Fruit fly (Drosophila melanogaster) whole organism, wandering third instar larva: ENCODE measurements around the gene dysc.

ENCODE experiments used
- Abd-B ChIP-seq: fragments of >200 bp; optimal IDR thresholded peaks from 2 replicates; lab custom pipeline; 2017; ENCODE audit warnings: missing biosample characterization, missing genetic modification characterization
- CG32264 ChIP-seq: fragments of 200-800 bp; sonication (Bioruptor generic); optimal IDR thresholded peaks from 2 replicates; lab custom pipeline; 2016; ENCODE audit warnings: missing biosample characterization, missing genetic modification characterization
- CG9705 ChIP-seq: fragments of 200-800 bp; sonication (Bioruptor generic); optimal IDR thresholded peaks from 2 replicates; lab custom pipeline; 2018; ENCODE audit warnings: missing biosample characterization, mild to moderate bottlenecking, missing genetic modification characterization
- Dfd ChIP-seq: fragments of >200 bp; optimal IDR thresholded peaks from 2 replicates; lab custom pipeline; 2017; ENCODE audit warnings: missing biosample characterization, missing genetic modification characterization
- GATAd ChIP-seq: sonication (Bioruptor generic); optimal IDR thresholded peaks from 2 replicates; lab custom pipeline; 2016; ENCODE audit warnings: missing biosample characterization, missing genetic modification characterization
- HLH106 ChIP-seq: fragments of 200-800 bp; optimal IDR thresholded peaks from 3 replicates; lab custom pipeline; 2019; ENCODE audit warnings: missing biosample characterization, mild to moderate bottlenecking, missing genetic modification characterization, moderate library complexity
- Hnf4 ChIP-seq: fragments of 200-800 bp; sonication (Bioruptor generic); optimal IDR thresholded peaks from 2 replicates; lab custom pipeline; 2016; ENCODE audit warnings: missing biosample characterization, mild to moderate bottlenecking, missing genetic modification characterization
- Hr78 ChIP-seq: fragments of >200 bp; optimal IDR thresholded peaks from 2 replicates; lab custom pipeline; 2017; ENCODE audit warnings: missing biosample characterization, missing genetic modification characterization
- Hr83 ChIP-seq: fragments of 200-300 bp; sonication (Bioruptor generic); optimal IDR thresholded peaks from 2 replicates; lab custom pipeline; 2016; ENCODE audit warnings: missing biosample characterization, mild to moderate bottlenecking, missing genetic modification characterization, moderate library complexity; ENCODE audit not compliant: poor library complexity, severe bottlenecking
- Jra ChIP-seq: sonication (Bioruptor generic); optimal IDR thresholded peaks from 2 replicates; lab custom pipeline; 2016; ENCODE audit warnings: missing biosample characterization, missing genetic modification characterization
- Myc ChIP-seq: fragments of >200 bp; optimal IDR thresholded peaks from 2 replicates; lab custom pipeline; 2017
- N ChIP-seq: fragments of >200 bp; optimal IDR thresholded peaks from 2 replicates; lab custom pipeline; 2018; ENCODE audit warnings: missing biosample characterization, missing external identifiers, missing genetic modification characterization
- OdsH ChIP-seq: fragments of 200-800 bp; sonication (Bioruptor generic); optimal IDR thresholded peaks from 2 replicates; lab custom pipeline; 2016; ENCODE audit warnings: missing biosample characterization, mild to moderate bottlenecking, missing genetic modification characterization
- Sp1 ChIP-seq: fragments of 200-800 bp; sonication (Bioruptor generic); optimal IDR thresholded peaks from 3 replicates; lab custom pipeline; 2019; ENCODE audit warnings: missing biosample characterization, mild to moderate bottlenecking, missing genetic modification characterization, moderate library complexity
- Vsx2 ChIP-seq: fragments of 200-300, 225-300 bp; sonication (Bioruptor generic); optimal IDR thresholded peaks from 2 replicates; lab custom pipeline; 2018; ENCODE audit warnings: missing biosample characterization, missing genetic modification characterization; ENCODE audit not compliant: partially characterized antibody
- dl ChIP-seq, 2 experiments: fragments of 175-275, 200-275 bp in 1 of 2; fragments of 200-275 bp in 1 of 2; sonication (Bioruptor generic); optimal IDR thresholded peaks; lab custom pipeline; 2018; ENCODE audit warnings: mild to moderate bottlenecking in 2 of 2, missing biosample characterization in 2 of 2, missing genetic modification characterization in 2 of 2, moderate library complexity in 2 of 2; ENCODE audit not compliant: partially characterized antibody in 2 of 2, insufficient read depth in 1 of 2
- foxo ChIP-seq, 2 experiments: fragments of 200-800 bp; sonication (Bioruptor generic); optimal IDR thresholded peaks; 2 replicates in 1 of 2; 3 replicates in 1 of 2; lab custom pipeline; 2016 to 2017; ENCODE audit warnings: missing biosample characterization in 2 of 2, missing genetic modification characterization in 2 of 2
- h ChIP-seq: fragments of 200-800 bp; sonication (Bioruptor generic); optimal IDR thresholded peaks from 3 replicates; lab custom pipeline; 2016; ENCODE audit warnings: missing biosample characterization, mild to moderate bottlenecking, missing genetic modification characterization
- lola ChIP-seq: fragments of >200 bp; optimal IDR thresholded peaks from 2 replicates; lab custom pipeline; 2017; ENCODE audit warnings: missing biosample characterization, missing genetic modification characterization
- psq ChIP-seq: fragments of 200-800 bp; sonication (Bioruptor generic); optimal IDR thresholded peaks from 3 replicates; lab custom pipeline; 2017; ENCODE audit warnings: missing biosample characterization, mild to moderate bottlenecking, missing genetic modification characterization, moderate library complexity
- rgr ChIP-seq: fragments of 200-800 bp; sonication (Bioruptor generic); optimal IDR thresholded peaks from 3 replicates; lab custom pipeline; 2016; ENCODE audit warnings: missing biosample characterization, mild to moderate bottlenecking, missing genetic modification characterization
- sage ChIP-seq: fragments of 200-800 bp; sonication (Bioruptor generic); optimal IDR thresholded peaks from 2 replicates; lab custom pipeline; 2016; ENCODE audit warnings: missing biosample characterization, mild to moderate bottlenecking, missing genetic modification characterization
- sv ChIP-seq: fragments of 200-800 bp; sonication (Bioruptor generic); optimal IDR thresholded peaks from 3 replicates; lab custom pipeline; 2016; ENCODE audit warnings: missing biosample characterization, missing genetic modification characterization

Gene dysc

dm6 chr3L:13904426-13904825, 1.4 kb upstream of the dysc start:
- TF ChIP-seq Hr78 (no peak), sv (no peak), dl (GFP tag; optimal IDR thresholded peaks at IDR 0.05; lab: Kevin White, UChicago; ENCODE audit: insufficient read depth in 1 of 2, partially characterized antibody in 2 of 2) (peak in 1 of 2 experiments; percentile 7)
- TF ChIP-seq, all 38 proteins: peak for 1

- TF ChIP-seq sage (GFP tag; lab: Kevin White, UChicago) = no peak
- no peak for TF ChIP-seq foxo (GFP tag; optimal IDR thresholded peaks at IDR 0.05; lab: Kevin White, UChicago)
- TF ChIP-seq Jra = no peak
- TF ChIP-seq, all 38 proteins: peak for 0
These were observed 937 bp upstream of the dysc start for dm6 chr3L:13904021-13904325.

dm6 chr3L:13900635-13901034, 2.4 kb downstream of the dysc start:
- TF ChIP-seq rgr (GFP tag; lab: Kevin White, UChicago) = no peak
- peak; percentile 68 for TF ChIP-seq Myc
- peak; percentile 18 for TF ChIP-seq Vsx2 (GFP tag; lab: Kevin White, UChicago)

- TF ChIP-seq Dfd (peak; percentile 82), OdsH (GFP tag; lab: Kevin White, UChicago) (no peak)
These were observed 15.9 kb downstream of the dysc start for dm6 chr3L:13887092-13887491.

- no peak for TF ChIP-seq CG32264 (GFP tag; lab: Kevin White, UChicago)
- no peak for TF ChIP-seq h (GFP tag; lab: Kevin White, UChicago)
- TF ChIP-seq HLH106 = no peak
- TF ChIP-seq Vsx2 (GFP tag; lab: Kevin White, UChicago) = no peak
- no peak for TF ChIP-seq Hnf4 (GFP tag; lab: Kevin White, UChicago)
These were observed 18.5 kb downstream of the dysc start for dm6 chr3L:13884460-13885056.

- no peak for TF ChIP-seq h (GFP tag; lab: Kevin White, UChicago)
- peak; percentile 27 for TF ChIP-seq Dfd
- no peak for TF ChIP-seq Sp1 (GFP tag; lab: Kevin White, UChicago)
- TF ChIP-seq rgr (GFP tag; lab: Kevin White, UChicago) = no peak
- TF ChIP-seq CG9705 (GFP tag; lab: Kevin White, UChicago) = no peak
- TF ChIP-seq dl (GFP tag; optimal IDR thresholded peaks at IDR 0.05; lab: Kevin White, UChicago; ENCODE audit: insufficient read depth in 1 of 2, partially characterized antibody in 2 of 2) = no peak
- no peak for TF ChIP-seq lola (GFP tag; lab: Kevin White, UChicago)
- TF ChIP-seq CG32264 (GFP tag; lab: Kevin White, UChicago) = no peak
These were observed 20.5 kb downstream of the dysc start for dm6 chr3L:13882532-13882931.

dm6 chr3L:13881555-13881954, 21.5 kb downstream of the dysc start:
- no peak for TF ChIP-seq Abd-B (GFP tag; lab: Kevin White, UChicago)
- TF ChIP-seq foxo (GFP tag; optimal IDR thresholded peaks at IDR 0.05; lab: Kevin White, UChicago) = no peak
- no peak for TF ChIP-seq psq (GFP tag; lab: Kevin White, UChicago)
- no peak for TF ChIP-seq Vsx2 (GFP tag; lab: Kevin White, UChicago)
- no peak for TF ChIP-seq Dfd
- TF ChIP-seq N = no peak
- no peak for TF ChIP-seq dl (GFP tag; optimal IDR thresholded peaks at IDR 0.05; lab: Kevin White, UChicago; ENCODE audit: insufficient read depth in 1 of 2, partially characterized antibody in 2 of 2)
- TF ChIP-seq GATAd (GFP tag; lab: Kevin White, UChicago) = no peak

- TF ChIP-seq GATAd (GFP tag; lab: Kevin White, UChicago) (no peak), Hr83 (no peak), Dfd (peak; percentile 6)
These were observed 24.3 kb downstream of the dysc start, which contains the start of gene CG13737 for dm6 chr3L:13878729-13879128. Gene CG13737, plus strand, starts transcription at chr3L:13878994.

- TF ChIP-seq Sp1 (GFP tag; lab: Kevin White, UChicago) = no peak
- TF ChIP-seq Hr83 = no peak
- TF ChIP-seq CG32264 (GFP tag; lab: Kevin White, UChicago) = no peak
These were observed 25.1 kb downstream of the dysc start for dm6 chr3L:13877904-13878303.
